Worm (Caenorhabditis elegans) whole organism, young adult: Measurements from ENCODE around the gene irg-7.

Source experiments
- B0336.3 ChIP-seq: fragments of 200-800 bp; sonication (Bioruptor generic); IDR thresholded peaks from 2 replicates; pipeline ENCODE4 v1.3.6; 2022; ENCODE audit warnings: missing genetic modification characterization, missing compliant biosample characterization
- F22D6.2 ChIP-seq: sonication (generic microtip); optimal IDR thresholded peaks from 2 replicates; lab custom pipeline; 2016; ENCODE audit warnings: mild to moderate bottlenecking, missing genetic modification characterization, missing compliant biosample characterization
- F37B4.10 ChIP-seq: fragments of 200-800 bp; sonication (Bioruptor generic); IDR thresholded peaks from 2 replicates; pipeline ENCODE4 v1.3.6; 2022; ENCODE audit warnings: missing genetic modification characterization, missing compliant biosample characterization
- F52B5.7 ChIP-seq: sonication (generic microtip); optimal IDR thresholded peaks from 2 replicates; lab custom pipeline; 2016; ENCODE audit warnings: mild to moderate bottlenecking, missing genetic modification characterization, missing compliant biosample characterization
- K12H6.12 ChIP-seq: fragments of 200-800 bp; sonication (Bioruptor generic); optimal IDR thresholded peaks from 2 replicates; lab custom pipeline; 2018; ENCODE audit warnings: mild to moderate bottlenecking, missing genetic modification characterization, missing compliant biosample characterization
- T07F8.4 ChIP-seq: sonication (generic microtip); optimal IDR thresholded peaks from 2 replicates; lab custom pipeline; 2016; ENCODE audit warnings: mild to moderate bottlenecking, missing genetic modification characterization, moderate library complexity, missing compliant biosample characterization
- Y56A3A.18 ChIP-seq: fragments of 200-800 bp; sonication (Bioruptor generic); IDR thresholded peaks from 2 replicates; pipeline ENCODE4 v1.3.6; 2022; ENCODE audit warnings: missing genetic modification reagents, missing genetic modification characterization, missing compliant biosample characterization
- bed-2 ChIP-seq: fragments of 200-800 bp; sonication (Bioruptor generic); IDR thresholded peaks from 2 replicates; pipeline ENCODE4 v1.3.6; 2022; ENCODE audit warnings: missing genetic modification reagents, missing genetic modification characterization, missing compliant biosample characterization
- cebp-1 ChIP-seq, 2 experiments: fragments of 200-800 bp in 1 of 2; sonication (Bioruptor generic) in 1 of 2; sonication (generic microtip) in 1 of 2; IDR thresholded peaks in 1 of 2; optimal IDR thresholded peaks in 1 of 2; 2 replicates each; pipeline versions ENCODE4 v1.3.6 to Lab custom; 2017 to 2022; ENCODE audit warnings: missing compliant biosample characterization in 2 of 2, missing genetic modification characterization in 2 of 2, mild to moderate bottlenecking in 1 of 2, missing genetic modification reagents in 1 of 2, moderate library complexity in 1 of 2
- ceh-27 ChIP-seq: fragments of 200-800 bp; sonication (Bioruptor generic); optimal IDR thresholded peaks from 2 replicates; lab custom pipeline; 2018; ENCODE audit warnings: mild to moderate bottlenecking, missing genetic modification characterization, moderate library complexity, missing compliant biosample characterization
- die-1 ChIP-seq: sonication (generic microtip); optimal IDR thresholded peaks from 2 replicates; lab custom pipeline; 2016; ENCODE audit warnings: missing genotype, mild to moderate bottlenecking, missing genetic modification characterization, missing compliant biosample characterization
- efl-1 ChIP-seq: fragments of 150-350 bp; optimal IDR thresholded peaks from 2 replicates; lab custom pipeline; 2014; ENCODE audit warnings: missing biosample characterization, missing genetic modification reagents, missing genetic modification characterization
- egl-44 ChIP-seq: fragments of 200-800 bp; sonication (Bioruptor generic); IDR thresholded peaks from 2 replicates; pipeline ENCODE4 v1.3.6; 2022; ENCODE audit warnings: missing genetic modification reagents, missing genetic modification characterization, missing compliant biosample characterization
- ekl-4 ChIP-seq: fragments of 200-800 bp; sonication (Bioruptor generic); IDR thresholded peaks from 2 replicates; pipeline ENCODE4 v1.3.6; 2022; ENCODE audit warnings: missing genetic modification reagents, missing genetic modification characterization, missing compliant biosample characterization
- gei-17 ChIP-seq: fragments of 200-800 bp; sonication (Bioruptor generic); optimal IDR thresholded peaks from 2 replicates; lab custom pipeline; 2018; ENCODE audit warnings: mild to moderate bottlenecking, missing genetic modification characterization, missing compliant biosample characterization
- hsf-1 ChIP-seq: fragments of 200-800 bp; sonication (Bioruptor generic); IDR thresholded peaks from 2 replicates; pipeline ENCODE4 v1.3.6; 2022; ENCODE audit warnings: missing genetic modification reagents, missing genetic modification characterization, missing compliant biosample characterization
- lag-1 ChIP-seq: fragments of 200-800 bp; sonication (Bioruptor generic); IDR thresholded peaks from 2 replicates; pipeline ENCODE4 v1.3.6; 2022; ENCODE audit warnings: missing genetic modification reagents, missing genetic modification characterization, missing compliant biosample characterization
- let-526 ChIP-seq: fragments of 200-800 bp; sonication (Bioruptor generic); IDR thresholded peaks from 2 replicates; pipeline ENCODE4 v1.3.6; 2022; ENCODE audit warnings: missing genetic modification reagents, missing genetic modification characterization, missing compliant biosample characterization
- lin-54 ChIP-seq: fragments of 200-800 bp; sonication (Bioruptor generic); optimal IDR thresholded peaks from 2 replicates; lab custom pipeline; 2018; ENCODE audit warnings: mild to moderate bottlenecking, missing genetic modification characterization, missing compliant biosample characterization
- madf-10 ChIP-seq: sonication (generic microtip); optimal IDR thresholded peaks from 2 replicates; lab custom pipeline; 2016; ENCODE audit warnings: mild to moderate bottlenecking, missing genetic modification characterization, missing compliant biosample characterization
- nfya-2 ChIP-seq: fragments of 200-800 bp; sonication (Bioruptor generic); IDR thresholded peaks from 2 replicates; pipeline ENCODE4 v1.3.6; 2022; ENCODE audit warnings: missing genetic modification reagents, missing genetic modification characterization, missing compliant biosample characterization
- nhr-80 ChIP-seq: sonication (generic microtip); optimal IDR thresholded peaks from 2 replicates; lab custom pipeline; 2016; ENCODE audit warnings: missing genetic modification characterization, missing compliant biosample characterization
- rec-8 ChIP-seq, 2 experiments: sonication (generic microtip); optimal IDR thresholded peaks; 2 replicates each; lab custom pipeline; 2016; ENCODE audit warnings: mild to moderate bottlenecking in 2 of 2, missing genetic modification characterization in 2 of 2, missing genetic modification reagents in 2 of 2, missing genotype in 2 of 2, missing biosample characterization in 1 of 2, missing compliant biosample characterization in 1 of 2, moderate library complexity in 1 of 2
- sdz-38 ChIP-seq: sonication (generic microtip); optimal IDR thresholded peaks from 2 replicates; lab custom pipeline; 2016; ENCODE audit warnings: missing genotype, missing genetic modification characterization, missing compliant biosample characterization
- sea-2 ChIP-seq: fragments of 200-800 bp; sonication (Bioruptor generic); IDR thresholded peaks from 2 replicates; pipeline ENCODE4 v1.3.6; 2022; ENCODE audit warnings: missing genetic modification characterization, missing compliant biosample characterization
- snpc-3.4 ChIP-seq: sonication (generic microtip); optimal IDR thresholded peaks from 2 replicates; lab custom pipeline; 2017; ENCODE audit warnings: missing genetic modification characterization, mild to moderate bottlenecking, missing compliant biosample characterization, antibody characterized with exemption, moderate library complexity, missing genotype, missing genetic modification reagents
- snpc-4 ChIP-seq, 5 experiments: fragments of 150-350 bp in 1 of 5; sonication (generic microtip) in 4 of 5; optimal IDR thresholded peaks; 2 replicates each; lab custom pipeline; 2014 to 2018; ENCODE audit warnings: missing genetic modification characterization in 5 of 5, missing biosample characterization in 3 of 5, antibody characterized with exemption in 2 of 5, mild to moderate bottlenecking in 2 of 5, missing compliant biosample characterization in 2 of 5, missing genotype in 2 of 5, moderate library complexity in 2 of 5, missing genetic modification reagents in 1 of 5
- somi-1 ChIP-seq: fragments of 200-800 bp; sonication (Bioruptor generic); optimal IDR thresholded peaks from 2 replicates; lab custom pipeline; 2018; ENCODE audit warnings: mild to moderate bottlenecking, missing genetic modification characterization, missing compliant biosample characterization
- tbx-9 ChIP-seq: sonication (generic microtip); optimal IDR thresholded peaks from 2 replicates; lab custom pipeline; 2016; ENCODE audit warnings: borderline replicate concordance, missing genetic modification characterization, inconsistent platforms, missing compliant biosample characterization
- tlf-1 ChIP-seq: fragments of 200-800 bp; sonication (Bioruptor generic); optimal IDR thresholded peaks from 2 replicates; lab custom pipeline; 2018; ENCODE audit warnings: mild to moderate bottlenecking, missing genetic modification characterization, missing compliant biosample characterization
- xnd-1 ChIP-seq: sonication (generic microtip); optimal IDR thresholded peaks from 2 replicates; lab custom pipeline; 2016; ENCODE audit warnings: missing genotype, missing genetic modification reagents, missing genetic modification characterization, missing compliant biosample characterization
- zfh-2 ChIP-seq: fragments of 200-800 bp; sonication (Bioruptor generic); conservative IDR thresholded peaks from 2 replicates; pipeline ENCODE4 v1.3.6; 2022; ENCODE audit warnings: missing genetic modification reagents, missing genetic modification characterization, missing compliant biosample characterization
- ztf-22 ChIP-seq: fragments of 200-800 bp; sonication (Bioruptor generic); optimal IDR thresholded peaks from 2 replicates; lab custom pipeline; 2018; ENCODE audit warnings: mild to moderate bottlenecking, missing genetic modification characterization, moderate library complexity, missing compliant biosample characterization
- ztf-25 ChIP-seq: fragments of 200-800 bp; sonication (Bioruptor generic); IDR thresholded peaks from 2 replicates; pipeline ENCODE4 v1.3.6; 2022; ENCODE audit warnings: missing genetic modification reagents, missing genetic modification characterization, missing compliant biosample characterization

The irg-7 gene

DNA sequence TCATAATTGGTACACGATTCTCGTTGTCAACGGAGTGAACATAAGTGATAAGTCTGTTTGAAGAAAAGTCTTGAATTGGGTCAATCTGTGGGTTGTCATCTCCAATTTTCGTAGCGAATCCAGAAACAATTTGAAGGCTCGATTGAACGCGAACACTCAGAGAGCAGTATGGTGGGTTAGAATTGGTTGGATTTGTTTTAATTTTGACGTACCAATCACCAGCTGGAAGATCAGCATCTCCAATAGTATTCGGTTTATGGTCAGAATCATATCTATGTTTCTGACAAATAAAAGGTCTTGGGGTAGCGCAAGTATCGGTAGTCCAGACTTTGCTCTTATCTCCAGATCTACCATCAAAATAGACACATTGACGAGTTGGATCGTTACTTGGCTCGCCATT is 12.9 kb downstream of the irg-7 start:
- TF ChIP-seq zfh-2 (GFP tag; lab: Robert Waterston, UW) (no peak), K12H6.12 (tag; lab: Kevin White, UChicago) (no peak), snpc-3.4 (tag; lab: Kevin White, UChicago) (no peak), lag-1 (GFP tag; lab: Robert Waterston, UW) (no peak), Y56A3A.18 (GFP tag; lab: Robert Waterston, UW) (no peak), ztf-25 (GFP tag; lab: Robert Waterston, UW) (no peak), xnd-1 (tag; lab: Kevin White, UChicago) (no peak), cebp-1 (GFP tag; IDR thresholded peaks at IDR 0.05; lab: Robert Waterston, UW) (no peak), cebp-1 (tag; optimal IDR thresholded peaks at IDR 0.05; lab: Kevin White, UChicago) (no peak), ztf-22 (GFP tag; lab: Kevin White, UChicago) (no peak), F22D6.2 (tag; lab: Kevin White, UChicago) (no peak), T07F8.4 (no peak), tbx-9 (tag; lab: Kevin White, UChicago) (no peak), F37B4.10 (GFP tag; lab: Robert Waterston, UW) (no peak), lin-54 (GFP tag; lab: Kevin White, UChicago) (no peak), snpc-4 (GFP tag; optimal IDR thresholded peaks at IDR 0.05; lab: Kevin White, UChicago) (no peak), snpc-4 (tag; optimal IDR thresholded peaks at IDR 0.05; lab: Kevin White, UChicago) (no peak), gei-17 (no peak), let-526 (GFP tag; lab: Robert Waterston, UW) (no peak), nhr-80 (no peak), bed-2 (no peak), efl-1 (GFP tag; lab: Kevin White, UChicago) (no peak)

DNA sequence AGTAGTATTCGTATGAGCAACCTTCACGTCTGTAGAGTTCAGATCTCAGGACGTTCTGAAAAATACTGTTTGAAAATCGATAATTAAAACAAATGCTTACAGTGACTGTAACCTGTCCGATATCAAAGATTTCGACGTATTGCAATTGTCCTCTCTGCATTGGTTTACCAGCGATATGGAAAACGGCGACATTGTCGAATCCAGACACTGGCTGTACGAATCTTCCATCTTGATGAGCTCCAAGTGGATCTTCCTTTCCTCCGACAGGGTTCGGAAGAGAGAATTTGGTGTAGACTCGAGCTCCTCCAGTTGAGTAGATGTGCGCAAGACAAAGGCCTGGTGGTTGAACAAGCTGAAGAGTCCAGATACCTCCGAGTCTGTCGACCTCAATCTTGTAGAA is 14.7 kb downstream of the irg-7 start:
- TF ChIP-seq ceh-27 (GFP tag; lab: Kevin White, UChicago), result no peak
- no peak for TF ChIP-seq F52B5.7 (tag; lab: Kevin White, UChicago)
- no peak for TF ChIP-seq lin-54 (GFP tag; lab: Kevin White, UChicago)
- TF ChIP-seq xnd-1 (tag; lab: Kevin White, UChicago), result no peak
- TF ChIP-seq rec-8 (tag; optimal IDR thresholded peaks at IDR 0.05; lab: Kevin White, UChicago), result no peak
- no peak for TF ChIP-seq sdz-38 (tag; lab: Kevin White, UChicago)
- TF ChIP-seq tlf-1 (GFP tag; lab: Kevin White, UChicago), result no peak
- no peak for TF ChIP-seq sea-2 (GFP tag; lab: Robert Waterston, UW)
- TF ChIP-seq madf-10 (tag; lab: Kevin White, UChicago), result no peak
- no peak for TF ChIP-seq B0336.3 (GFP tag; lab: Robert Waterston, UW)
- no peak for TF ChIP-seq hsf-1 (GFP tag; lab: Robert Waterston, UW)
- no peak for TF ChIP-seq ekl-4 (GFP tag; lab: Robert Waterston, UW)
- no peak for TF ChIP-seq K12H6.12 (tag; lab: Kevin White, UChicago)
- TF ChIP-seq nfya-2 (GFP tag; lab: Robert Waterston, UW), result no peak
- TF ChIP-seq die-1 (tag; lab: Kevin White, UChicago), result no peak
- TF ChIP-seq somi-1 (GFP tag; lab: Kevin White, UChicago), result no peak
- no peak for TF ChIP-seq egl-44
